Worm (Caenorhabditis elegans) whole organism, L3 larva: Measurements from ENCODE around the gene Y49F6C.2.

Experiments used
- ZK546.5 ChIP-seq: sonication (generic microtip); optimal IDR thresholded peaks from 2 replicates; lab custom pipeline; 2017; ENCODE audit warnings: missing biosample characterization, missing genetic modification characterization
- aly-2 ChIP-seq: fragments of 150-350 bp; optimal IDR thresholded peaks from 2 replicates; lab custom pipeline; 2014; ENCODE audit warnings: missing biosample characterization, missing genetic modification characterization
- ama-1 ChIP-seq: fragments of 150-350 bp; optimal IDR thresholded peaks from 2 replicates; lab custom pipeline; 2018
- ceh-28 ChIP-seq: fragments of 150-350 bp; optimal IDR thresholded peaks from 2 replicates; lab custom pipeline; 2014; ENCODE audit warnings: missing biosample characterization, missing genetic modification reagents, missing genetic modification characterization
- ceh-82 ChIP-seq: fragments of 150-350 bp; optimal IDR thresholded peaks from 2 replicates; lab custom pipeline; 2014; ENCODE audit warnings: missing biosample characterization, missing genetic modification characterization
- daf-12 ChIP-seq: fragments of 150-350 bp; optimal IDR thresholded peaks from 2 replicates; lab custom pipeline; 2014; ENCODE audit warnings: missing biosample characterization, missing genetic modification reagents, missing genetic modification characterization
- egl-27 ChIP-seq: sonication (generic microtip); optimal IDR thresholded peaks from 4 replicates; lab custom pipeline; 2017; ENCODE audit warnings: missing biosample characterization, missing genetic modification reagents, missing genetic modification characterization
- elt-1 ChIP-seq: fragments of 150-350 bp; optimal IDR thresholded peaks from 2 replicates; lab custom pipeline; 2014; ENCODE audit warnings: missing biosample characterization, missing genetic modification characterization
- elt-2 ChIP-seq: sonication (generic microtip); optimal IDR thresholded peaks from 2 replicates; lab custom pipeline; 2016; ENCODE audit warnings: missing genetic modification reagents, mild to moderate bottlenecking, missing genetic modification characterization, missing compliant biosample characterization
- elt-3 ChIP-seq, 3 experiments: fragments of 150-350 bp in 1 of 3; sonication (generic microtip) in 2 of 3; optimal IDR thresholded peaks; 2 replicates in 2 of 3; 4 replicates in 1 of 3; lab custom pipeline; 2014 to 2017; ENCODE audit warnings: missing biosample characterization in 3 of 3, missing genetic modification characterization in 3 of 3
- fkh-10 ChIP-seq: sonication (generic microtip); optimal IDR thresholded peaks from 2 replicates; lab custom pipeline; 2017; ENCODE audit warnings: missing biosample characterization, missing genetic modification reagents, missing genetic modification characterization
- fos-1 ChIP-seq: fragments of 150-350 bp; optimal IDR thresholded peaks from 2 replicates; lab custom pipeline; 2014; ENCODE audit warnings: missing biosample characterization, missing genetic modification characterization
- hmg-11 ChIP-seq: sonication (generic microtip); optimal IDR thresholded peaks from 2 replicates; lab custom pipeline; 2016; ENCODE audit warnings: missing genetic modification characterization, missing compliant biosample characterization
- jun-1 ChIP-seq: fragments of 150-350 bp; optimal IDR thresholded peaks from 2 replicates; lab custom pipeline; 2014; ENCODE audit warnings: missing biosample characterization, missing genetic modification reagents, missing genetic modification characterization
- lin-15B ChIP-seq: fragments of 150-350 bp; optimal IDR thresholded peaks from 2 replicates; lab custom pipeline; 2014; ENCODE audit warnings: missing biosample characterization, missing genetic modification characterization
- nhr-11 ChIP-seq: fragments of 150-350 bp; optimal IDR thresholded peaks from 2 replicates; lab custom pipeline; 2014; ENCODE audit warnings: missing biosample characterization, missing genetic modification characterization
- nhr-12 ChIP-seq: fragments of 150-350 bp; optimal IDR thresholded peaks from 2 replicates; lab custom pipeline; 2014; ENCODE audit warnings: missing biosample characterization, missing genetic modification characterization
- nhr-23 ChIP-seq: fragments of 150-350 bp; optimal IDR thresholded peaks from 2 replicates; lab custom pipeline; 2014; ENCODE audit warnings: missing biosample characterization, missing genetic modification reagents, missing genetic modification characterization
- nhr-237 ChIP-seq: fragments of 150-350 bp; optimal IDR thresholded peaks from 2 replicates; lab custom pipeline; 2014; ENCODE audit warnings: missing biosample characterization, missing genetic modification characterization
- nhr-28 ChIP-seq: fragments of 150-350 bp; optimal IDR thresholded peaks from 2 replicates; lab custom pipeline; 2014; ENCODE audit warnings: missing biosample characterization, missing genetic modification characterization
- nhr-43 ChIP-seq: sonication (generic microtip); optimal IDR thresholded peaks from 2 replicates; lab custom pipeline; 2016; ENCODE audit warnings: mild to moderate bottlenecking, missing genetic modification characterization, missing compliant biosample characterization; ENCODE audit not compliant: poor library complexity, severe bottlenecking
- nhr-67 ChIP-seq: fragments of 150-350 bp; optimal IDR thresholded peaks from 2 replicates; lab custom pipeline; 2014; ENCODE audit warnings: missing biosample characterization, missing genetic modification characterization
- nhr-76 ChIP-seq: fragments of 150-350 bp; sonication (generic microtip); optimal IDR thresholded peaks from 5 replicates; lab custom pipeline; 2014; ENCODE audit warnings: missing biosample characterization, missing genetic modification characterization
- nhr-77 ChIP-seq: fragments of 150-350 bp; optimal IDR thresholded peaks from 2 replicates; lab custom pipeline; 2014; ENCODE audit warnings: missing biosample characterization, missing genetic modification characterization
- pha-4 ChIP-seq: fragments of 150-350 bp; optimal IDR thresholded peaks from 2 replicates; lab custom pipeline; 2014; ENCODE audit warnings: missing biosample characterization, missing genetic modification reagents, missing genetic modification characterization
- pqm-1 ChIP-seq: fragments of 150-350 bp; optimal IDR thresholded peaks from 2 replicates; lab custom pipeline; 2017; ENCODE audit warnings: missing biosample characterization, missing genetic modification characterization, inconsistent platforms
- sea-2 ChIP-seq: fragments of 150-350 bp; sonication (generic microtip); optimal IDR thresholded peaks from 4 replicates; lab custom pipeline; 2014; ENCODE audit warnings: missing biosample characterization, missing genetic modification reagents, missing genetic modification characterization
- skn-1 ChIP-seq: fragments of 150-350 bp; optimal IDR thresholded peaks from 2 replicates; lab custom pipeline; 2014; ENCODE audit warnings: missing biosample characterization, missing genetic modification characterization
- snpc-4 ChIP-seq: fragments of 150-350 bp; optimal IDR thresholded peaks from 2 replicates; lab custom pipeline; 2014; ENCODE audit warnings: missing biosample characterization, missing genetic modification characterization
- unc-39 ChIP-seq: sonication (generic microtip); optimal IDR thresholded peaks from 4 replicates; lab custom pipeline; 2017; ENCODE audit warnings: missing biosample characterization, missing genetic modification characterization
- unc-62 ChIP-seq: fragments of 150-350 bp; sonication (generic microtip); optimal IDR thresholded peaks from 4 replicates; lab custom pipeline; 2014; ENCODE audit warnings: missing biosample characterization, missing genetic modification reagents, missing genetic modification characterization
- ztf-4 ChIP-seq: fragments of 150-350 bp; optimal IDR thresholded peaks from 2 replicates; lab custom pipeline; 2014; ENCODE audit warnings: missing biosample characterization, missing genetic modification characterization

Y49F6C.2 gene

ce11 chrII:3340818-3341217 is 37.6 kb upstream of the Y49F6C.2 start:
- no peak for TF ChIP-seq ztf-4 (tag; lab: Kevin White, UChicago)
- TF ChIP-seq jun-1 (tag; lab: Kevin White, UChicago) = no peak
- no peak for TF ChIP-seq nhr-12 (tag; lab: Kevin White, UChicago)
- TF ChIP-seq nhr-76 (tag; lab: Kevin White, UChicago) = no peak
- no peak for TF ChIP-seq daf-12 (tag; lab: Kevin White, UChicago)
- TF ChIP-seq pha-4 (tag; lab: Kevin White, UChicago) = no peak
- TF ChIP-seq nhr-11 (tag; lab: Kevin White, UChicago) = no peak
- no peak for TF ChIP-seq egl-27
- TF ChIP-seq fos-1 = no peak
- TF ChIP-seq unc-62 (GFP tag; lab: Kevin White, UChicago) = no peak
- TF ChIP-seq ceh-82 (tag; lab: Kevin White, UChicago) = no peak
- no peak for TF ChIP-seq hmg-11 (tag; lab: Kevin White, UChicago)
- no peak for TF ChIP-seq elt-3 (tag; optimal IDR thresholded peaks at IDR 0.05; lab: Kevin White, UChicago)

DNA sequence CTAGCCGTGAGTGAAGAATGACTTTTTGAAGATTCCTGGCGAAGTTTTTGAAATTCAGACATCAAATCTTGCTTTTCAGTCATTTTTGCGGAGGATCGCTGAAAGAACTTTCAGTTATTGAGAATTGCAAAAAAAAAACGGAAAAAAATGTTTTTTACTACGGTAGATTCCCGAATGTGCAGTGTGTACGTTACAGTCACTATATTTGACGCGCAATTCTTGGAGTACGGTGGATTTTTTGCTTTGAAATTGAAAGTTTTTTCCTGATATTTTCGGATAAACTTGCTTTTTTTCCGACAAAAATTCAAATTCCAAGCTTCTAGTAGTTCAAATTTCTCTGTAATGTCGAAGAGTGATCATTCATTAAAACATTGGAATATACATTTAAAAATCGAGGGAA is 36.4 kb upstream of the Y49F6C.2 start, which contains the start of gene F14D2.11:
F14D2.11 (minus strand) TSS at position 101 of the 400 bp plus-strand sequence.
- TF ChIP-seq ceh-28 = no peak

DNA sequence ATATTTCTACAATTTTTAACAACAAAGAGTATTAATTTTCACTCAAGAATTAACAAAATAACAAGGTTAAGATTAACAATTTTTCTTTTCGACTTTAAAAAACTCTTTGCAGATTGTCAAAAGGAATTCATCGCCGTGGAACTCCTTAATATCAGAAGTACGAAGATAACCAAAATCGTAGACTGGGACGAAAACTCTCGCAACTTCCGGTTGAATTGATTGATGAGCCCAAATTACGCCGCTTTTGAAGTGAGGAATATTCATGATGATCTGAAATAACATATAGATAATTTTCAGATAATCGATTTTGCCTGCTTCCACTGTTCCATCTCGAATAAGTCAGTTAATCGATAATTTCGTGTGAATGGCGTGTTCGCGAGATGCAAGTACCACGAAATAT is 34.7 kb upstream of the Y49F6C.2 start, which contains the start of gene F14D2.15:
F14D2.15 (minus strand) TSS at position 101 of the 400 bp plus-strand sequence.
- TF ChIP-seq skn-1 (tag; lab: Kevin White, UChicago) = no peak
- TF ChIP-seq nhr-28 = no peak
- no peak for TF ChIP-seq pha-4 (tag; lab: Kevin White, UChicago)
- TF ChIP-seq egl-27 = no peak
- no peak for TF ChIP-seq lin-15B (tag; lab: Kevin White, UChicago)
- no peak for TF ChIP-seq elt-3 (tag; optimal IDR thresholded peaks at IDR 0.05; lab: Kevin White, UChicago)
- TF ChIP-seq nhr-77 = no peak
- TF ChIP-seq elt-2 (tag; lab: Kevin White, UChicago) = no peak
- no peak for TF ChIP-seq sea-2 (GFP tag; lab: Kevin White, UChicago)
- no peak for TF ChIP-seq ZK546.5 (tag; lab: Kevin White, UChicago)
- TF ChIP-seq elt-1 (tag; lab: Kevin White, UChicago) = no peak
- no peak for TF ChIP-seq jun-1 (tag; lab: Kevin White, UChicago)
- TF ChIP-seq nhr-67 = no peak
- TF ChIP-seq pqm-1 (tag; lab: Kevin White, UChicago) = no peak

ce11 chrII:3344917-3345316 is 33.5 kb upstream of the Y49F6C.2 start, which contains the start of gene bath-28:
Gene bath-28 (minus strand): TSS chrII:3344967.
- no peak for TF ChIP-seq nhr-23 (tag; lab: Kevin White, UChicago)
- no peak for TF ChIP-seq ceh-28
- no peak for TF ChIP-seq nhr-237
- no peak for TF ChIP-seq ama-1 (lab: Kevin White, UChicago)
- no peak for TF ChIP-seq aly-2
- TF ChIP-seq hmg-11 (tag; lab: Kevin White, UChicago) = no peak
- no peak for TF ChIP-seq ZK546.5 (tag; lab: Kevin White, UChicago)
- no peak for TF ChIP-seq sea-2 (GFP tag; lab: Kevin White, UChicago)
- no peak for TF ChIP-seq nhr-28
- no peak for TF ChIP-seq egl-27
- TF ChIP-seq nhr-12 (tag; lab: Kevin White, UChicago) = no peak
- no peak for TF ChIP-seq nhr-67
- no peak for TF ChIP-seq snpc-4
- TF ChIP-seq unc-39 (tag; lab: Kevin White, UChicago) = no peak
- no peak for TF ChIP-seq pha-4 (tag; lab: Kevin White, UChicago)
- no peak for TF ChIP-seq fkh-10 (GFP tag; lab: Kevin White, UChicago)

- no peak for TF ChIP-seq jun-1 (tag; lab: Kevin White, UChicago)
- TF ChIP-seq hmg-11 (tag; lab: Kevin White, UChicago) = no peak
- TF ChIP-seq skn-1 (tag; lab: Kevin White, UChicago) = no peak
- TF ChIP-seq nhr-43 (tag; lab: Kevin White, UChicago) = no peak
- TF ChIP-seq elt-3 (tag; optimal IDR thresholded peaks at IDR 0.05; lab: Kevin White, UChicago) = no peak
- TF ChIP-seq ztf-4 (tag; lab: Kevin White, UChicago) = no peak
- no peak for TF ChIP-seq nhr-237
Measured at ce11 chrII:3346328-3346780, 32.0 kb upstream of the Y49F6C.2 start, which contains the start of gene bath-30. Gene bath-30 (minus strand): TSS chrII:3346378.
